Worm (Caenorhabditis elegans) whole organism, late embryonic: ENCODE results near the gene mcm-3AP.
"Not testable (repeated sequence)": the region's sequence is repeated elsewhere in the genome, so short reads cannot be mapped to it uniquely, and the experiment has no call there.

Experiments
- T23F11.4 ChIP-seq: fragments of 200-800 bp; sonication (Bioruptor generic); optimal IDR thresholded peaks from 2 replicates; lab custom pipeline; 2018; ENCODE audit warnings: mild to moderate bottlenecking, missing genetic modification characterization, missing compliant biosample characterization
- ama-1 ChIP-seq: fragments of 150-350 bp; optimal IDR thresholded peaks from 2 replicates; lab custom pipeline; 2014
- ceh-19 ChIP-seq: fragments of 200-800 bp; sonication (Bioruptor generic); optimal IDR thresholded peaks from 2 replicates; lab custom pipeline; 2018; ENCODE audit warnings: mild to moderate bottlenecking, missing genetic modification characterization, missing compliant biosample characterization
- che-1 ChIP-seq: sonication (generic microtip); optimal IDR thresholded peaks from 2 replicates; lab custom pipeline; 2016; ENCODE audit warnings: mild to moderate bottlenecking, missing genetic modification characterization, missing compliant biosample characterization
- elt-2 ChIP-seq: sonication (generic microtip); optimal IDR thresholded peaks from 2 replicates; lab custom pipeline; 2016; ENCODE audit warnings: missing genetic modification reagents, missing genetic modification characterization, missing compliant biosample characterization
- pqm-1 ChIP-seq: sonication (generic microtip); optimal IDR thresholded peaks from 2 replicates; lab custom pipeline; 2016; ENCODE audit warnings: missing genetic modification characterization, missing compliant biosample characterization
- rnt-1 ChIP-seq: sonication (generic microtip); optimal IDR thresholded peaks from 2 replicates; lab custom pipeline; 2016; ENCODE audit warnings: missing genetic modification characterization, missing compliant biosample characterization

DNA sequence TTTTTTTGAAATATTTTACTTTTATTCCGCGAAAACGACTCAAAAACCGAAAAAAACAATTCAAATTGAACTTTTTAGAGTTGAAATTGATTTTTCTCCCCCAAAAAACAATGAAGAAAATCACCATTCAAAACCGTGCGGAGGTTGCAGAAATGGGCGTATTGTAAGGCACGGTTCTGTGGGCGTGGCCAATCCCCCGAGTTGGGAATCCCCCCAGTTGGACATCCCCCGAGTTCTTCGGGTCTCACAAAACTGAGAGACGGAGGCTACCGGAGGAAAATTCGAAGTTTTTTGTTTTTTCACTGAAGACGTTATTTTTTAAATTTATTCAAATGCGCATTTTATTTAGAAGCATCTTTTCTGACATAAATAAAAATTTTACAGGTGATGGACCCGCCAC, at the start of gene mcm-3AP:
- TF ChIP-seq ama-1; ceh-19 (GFP tag; lab: Kevin White, UChicago); pqm-1; T23F11.4 (GFP tag; lab: Kevin White, UChicago); rnt-1; che-1: not testable (repeated sequence)
- TF ChIP-seq elt-2 = peak; percentile 5
